Worm (Caenorhabditis elegans): ENCODE data around the gene C07A12.18.

C07A12.18 gene

DNA sequence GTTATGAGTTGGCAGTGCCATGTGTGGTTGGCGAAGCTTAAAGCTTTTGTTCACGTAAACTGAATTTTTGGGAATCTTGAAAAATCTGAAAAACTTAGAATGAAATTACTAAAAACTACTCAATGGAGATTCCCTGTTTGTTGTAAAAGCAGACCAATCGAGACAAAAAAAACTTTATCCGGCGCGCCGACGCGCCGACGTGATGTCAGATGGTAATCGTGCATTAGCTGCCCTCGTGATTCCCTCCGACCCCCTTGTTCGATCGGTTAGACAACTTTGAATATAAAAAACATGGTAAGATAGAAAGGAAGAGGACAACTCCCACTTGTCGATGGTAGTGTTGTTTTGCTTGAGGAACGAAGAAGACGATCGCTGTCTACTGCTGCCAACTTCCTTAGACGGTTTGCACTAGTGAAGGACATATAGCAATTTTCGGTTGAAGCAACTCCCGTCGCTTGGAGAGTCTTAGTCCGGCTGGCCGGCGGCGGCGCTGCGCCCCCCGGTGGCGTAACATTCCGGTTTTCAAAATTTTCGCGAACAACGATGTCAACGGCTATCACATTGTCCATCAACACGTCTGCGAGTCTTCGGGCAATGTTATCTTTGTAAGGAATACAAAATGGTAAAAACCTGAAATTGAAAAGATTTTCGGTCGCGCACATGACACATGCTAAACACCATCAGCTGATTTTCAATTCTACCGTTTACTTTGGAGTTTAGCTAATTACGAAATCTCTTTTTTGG is at the start of gene C07A12.18:
Gene C07A12.18, minus strand, starts transcription at position 51 of the 744 bp plus-strand sequence.
- TF ChIP-seq unc-62 (GFP tag; optimal IDR thresholded peaks at IDR 0.05), result no peak

- no peak for TF ChIP-seq unc-62 (GFP tag; optimal IDR thresholded peaks at IDR 0.05)
Measured at ce11 chrX:4597419-4597818, 47.7 kb upstream of the C07A12.18 start.

DNA sequence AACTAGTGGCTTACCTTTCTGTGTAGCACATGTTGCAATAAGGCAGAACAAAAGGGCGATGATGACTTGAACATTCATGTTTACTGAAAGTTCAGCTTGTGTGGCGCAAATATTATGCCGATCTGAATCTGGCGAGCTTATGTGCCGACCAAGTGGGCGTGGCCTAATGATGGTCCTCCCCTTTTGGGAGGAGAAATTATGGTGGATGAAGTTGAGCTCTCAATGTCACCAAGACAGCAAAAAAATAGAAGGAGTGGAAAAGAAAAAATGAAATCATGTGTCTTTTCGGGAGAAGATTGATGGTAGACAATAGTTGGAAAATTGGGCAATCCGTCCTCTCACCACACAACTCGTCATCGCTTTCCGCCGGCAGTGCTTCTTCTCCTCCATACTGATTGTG is 42.5 kb upstream of the C07A12.18 start, which contains the start of gene flp-12:
Gene flp-12, minus strand, starts transcription at position 101 of the 400 bp plus-strand sequence.
- no peak for TF ChIP-seq unc-62 (GFP tag; optimal IDR thresholded peaks at IDR 0.05)

- TF ChIP-seq unc-62 (GFP tag; optimal IDR thresholded peaks at IDR 0.05), result no peak
Measured at ce11 chrX:4588462-4588861, 38.8 kb upstream of the C07A12.18 start, which contains the start of gene lnp-1. lnp-1 (plus strand) TSS chrX:4588762.

DNA sequence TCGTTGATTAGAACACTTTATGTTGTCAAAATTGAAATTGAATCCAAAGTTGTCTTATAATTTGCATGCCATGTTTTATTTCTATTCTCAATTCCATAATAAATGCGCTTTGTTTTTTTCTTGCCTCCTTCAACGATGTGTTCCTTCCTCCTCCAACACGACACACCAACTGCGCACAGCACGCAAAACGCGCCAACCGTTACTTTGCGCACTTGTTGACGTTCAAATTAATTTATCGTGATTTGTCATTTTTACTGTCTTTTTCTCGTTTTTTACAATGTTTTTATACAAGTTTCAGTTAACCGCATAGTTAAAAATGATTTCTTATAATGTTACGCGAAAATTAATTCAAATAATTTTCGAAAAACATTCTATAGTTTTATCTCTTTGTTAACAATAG is 38.2 kb upstream of the C07A12.18 start:
- no peak for TF ChIP-seq unc-62 (GFP tag; optimal IDR thresholded peaks at IDR 0.05)

ce11 chrX:4586617-4587016 is 36.9 kb upstream of the C07A12.18 start, which contains the start of gene C05E11.2:
C05E11.2 (plus strand) TSS chrX:4586917.
- TF ChIP-seq unc-62 (GFP tag; optimal IDR thresholded peaks at IDR 0.05), result no peak

ce11 chrX:4585579-4585978 is 35.9 kb upstream of the C07A12.18 start, which contains the start of gene C05E11.7:
C05E11.7 (minus strand) TSS chrX:4585679.
- TF ChIP-seq unc-62 (GFP tag; optimal IDR thresholded peaks at IDR 0.05), result no peak

DNA sequence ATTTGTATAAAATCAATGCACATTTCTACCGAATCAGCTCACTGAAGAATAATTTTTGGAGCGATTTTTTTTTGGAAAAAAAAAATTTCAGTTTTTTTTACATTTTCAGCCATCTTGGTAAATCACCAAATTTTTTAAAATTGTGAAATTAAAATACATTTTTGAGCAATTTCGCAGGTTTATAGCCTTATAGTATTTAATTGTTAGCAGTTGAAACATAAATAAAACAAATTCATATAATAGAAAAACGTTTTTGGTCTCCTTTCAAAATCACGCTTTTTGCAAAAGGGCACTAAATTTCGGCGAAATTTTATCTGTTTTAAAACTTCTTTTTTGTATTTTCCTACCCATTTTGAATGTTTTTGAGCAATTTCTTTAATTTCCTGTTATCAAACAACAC is 28.9 kb upstream of the C07A12.18 start:
- no peak for TF ChIP-seq unc-62 (GFP tag; optimal IDR thresholded peaks at IDR 0.05)

- no peak for TF ChIP-seq unc-62 (GFP tag; optimal IDR thresholded peaks at IDR 0.05)
Measured at ce11 chrX:4577941-4578340, 28.2 kb upstream of the C07A12.18 start, which contains the start of gene C05E11.3. C05E11.3 (plus strand) TSS chrX:4578241.

- TF ChIP-seq unc-62 (GFP tag; optimal IDR thresholded peaks at IDR 0.05), result no peak
Measured at ce11 chrX:4576272-4576671, 26.6 kb upstream of the C07A12.18 start.

DNA sequence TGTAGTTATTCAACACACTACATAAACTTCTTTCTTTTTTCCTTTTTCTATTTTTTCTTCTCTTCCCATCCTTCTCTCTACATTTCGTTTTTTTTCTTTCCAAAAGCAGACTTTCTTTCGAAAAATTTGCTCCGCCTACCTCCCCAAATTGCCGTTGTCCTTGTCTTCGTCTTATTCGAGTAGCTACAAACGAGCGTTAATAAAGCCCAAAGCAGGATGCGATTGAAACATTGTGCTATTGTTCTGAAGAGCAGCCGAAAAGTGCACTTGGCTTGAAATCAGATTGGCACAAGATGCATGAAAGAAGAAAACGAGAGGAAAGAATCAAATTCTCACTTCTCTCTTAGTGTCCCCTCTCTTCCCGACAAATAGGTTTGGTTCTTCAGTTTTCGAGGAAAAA is 25.2 kb upstream of the C07A12.18 start:
- TF ChIP-seq unc-62 (GFP tag; optimal IDR thresholded peaks at IDR 0.05), result no peak

DNA sequence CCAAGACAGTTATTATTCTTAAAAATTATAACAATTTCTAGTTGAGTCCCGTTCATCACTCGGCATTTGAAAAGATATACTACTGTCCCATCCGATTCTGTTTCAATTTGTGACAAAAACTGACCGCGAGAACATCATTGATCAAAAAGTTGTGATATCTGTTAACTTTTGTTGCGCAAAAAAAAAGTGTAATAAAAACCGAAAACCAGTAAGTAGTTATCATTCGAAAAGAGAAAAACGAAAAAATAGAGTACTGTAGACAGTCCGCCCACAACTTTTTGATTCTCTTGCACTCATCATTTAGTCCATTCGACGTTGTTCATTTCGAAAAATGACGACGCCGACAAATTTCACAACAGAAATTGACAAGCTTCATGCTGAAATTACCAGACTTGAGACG is 21.4 kb upstream of the C07A12.18 start, which contains the start of gene amt-1:
Gene amt-1, plus strand, starts transcription at position 301 of the 400 bp plus-strand sequence.
- no peak for TF ChIP-seq unc-62 (GFP tag; optimal IDR thresholded peaks at IDR 0.05)

DNA sequence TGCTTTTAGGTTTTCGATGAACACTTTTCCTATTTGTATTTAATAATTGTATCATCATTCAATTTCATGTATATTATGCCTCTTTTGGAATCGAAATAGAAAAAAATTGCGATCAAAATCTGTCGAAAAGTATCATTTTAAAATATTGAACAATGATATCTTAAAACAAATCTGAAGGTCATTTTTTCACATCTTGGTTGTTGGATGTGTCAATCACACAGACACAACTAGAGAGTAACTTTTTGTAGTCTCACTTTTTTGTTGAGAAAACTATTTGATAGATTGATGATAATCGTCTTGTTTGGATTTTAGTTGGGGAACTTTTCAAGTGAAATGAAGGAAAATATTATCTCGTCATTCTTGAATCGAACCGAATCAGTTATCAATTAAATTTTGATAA is 19.6 kb upstream of the C07A12.18 start:
- no peak for TF ChIP-seq unc-62 (GFP tag; optimal IDR thresholded peaks at IDR 0.05)

DNA sequence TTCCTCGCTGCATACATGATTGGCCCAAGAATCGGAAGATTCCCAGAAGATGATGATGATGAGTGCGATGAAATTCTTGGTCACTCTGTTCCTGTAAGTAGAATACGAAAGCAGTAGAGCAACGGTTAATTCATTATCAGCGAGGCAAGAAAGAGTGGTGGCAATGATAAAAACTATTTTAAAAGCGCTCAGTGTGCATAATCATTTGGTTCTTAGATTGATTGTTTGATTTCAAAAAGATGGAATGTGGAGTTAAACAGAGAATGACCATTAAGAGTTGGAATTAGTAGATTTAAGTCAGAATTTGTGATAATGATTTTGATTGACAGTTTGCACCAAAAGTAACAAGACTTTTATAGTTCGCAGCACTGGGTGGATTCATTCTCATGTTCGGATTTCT is 17.4 kb upstream of the C07A12.18 start:
- no peak for TF ChIP-seq unc-62 (GFP tag; optimal IDR thresholded peaks at IDR 0.05)

DNA sequence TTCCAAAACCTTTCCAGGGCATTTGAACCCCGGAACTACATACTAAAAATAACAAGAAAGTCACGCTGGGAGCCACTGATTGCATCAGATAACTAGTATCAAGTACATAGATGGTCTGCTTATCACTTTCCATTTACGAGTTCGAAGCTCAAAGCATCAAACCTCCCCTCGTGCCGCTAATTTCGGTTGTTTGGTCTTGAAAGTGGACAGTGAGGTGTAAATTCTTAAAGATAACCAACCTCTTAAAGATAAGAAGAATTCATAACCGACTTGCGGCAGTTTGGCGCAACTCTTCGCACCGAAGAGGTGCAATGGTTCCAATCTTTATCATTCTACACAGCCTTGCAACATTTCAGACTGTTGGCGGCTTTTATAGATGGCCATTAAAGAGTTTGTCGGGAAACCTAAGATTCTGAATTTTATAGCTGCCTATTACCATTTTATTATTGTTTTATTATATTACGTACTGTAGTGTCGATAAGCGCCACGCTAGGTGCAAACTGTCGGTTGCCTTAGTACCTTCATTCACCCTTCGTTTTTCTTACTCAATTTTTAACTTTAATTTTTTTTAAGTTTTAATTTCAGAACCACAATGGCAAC is 15.1 kb upstream of the C07A12.18 start, which contains the start of gene amt-4:
Gene amt-4, plus strand, starts transcription at position 586 of the 600 bp plus-strand sequence.
- no peak for TF ChIP-seq unc-62 (GFP tag; optimal IDR thresholded peaks at IDR 0.05)

DNA sequence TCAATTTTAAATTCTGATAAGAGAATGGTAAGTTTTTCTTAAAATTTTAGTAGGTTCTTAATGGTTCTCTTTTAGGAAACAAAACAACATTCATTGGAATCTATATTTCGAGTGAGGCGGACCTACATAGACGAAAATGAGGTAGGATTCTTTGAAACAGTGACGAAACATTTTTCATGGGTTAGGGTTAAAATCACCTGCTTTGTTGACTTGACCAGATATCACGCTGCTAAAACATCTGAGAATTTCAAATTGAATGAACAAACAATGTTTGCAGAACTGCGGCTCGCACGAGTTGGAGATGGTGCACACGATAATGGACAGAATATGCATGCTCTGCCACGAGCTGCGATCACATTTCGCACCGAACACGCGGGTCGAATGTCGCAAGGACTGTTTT is 12.6 kb upstream of the C07A12.18 start:
- no peak for TF ChIP-seq unc-62 (GFP tag; optimal IDR thresholded peaks at IDR 0.05)

ce11 chrX:4561863-4562262 is 12.2 kb upstream of the C07A12.18 start, which contains the start of gene C05E11.6:
C05E11.6 (plus strand) TSS chrX:4562163.
- TF ChIP-seq unc-62 (GFP tag; optimal IDR thresholded peaks at IDR 0.05), result no peak
